Worm (Caenorhabditis elegans) whole organism, L2 larva: ENCODE data around the gene K10D11.4.
A peak's percentile ranks its signal among the peaks of the same experiment; 100 is the strongest.

Experiments used
- C34F6.9 ChIP-seq: fragments of 150-350 bp; optimal IDR thresholded peaks from 2 replicates; lab custom pipeline; 2014; ENCODE audit warnings: missing biosample characterization, missing genetic modification characterization
- F13H6.1 ChIP-seq: sonication (generic microtip); optimal IDR thresholded peaks from 2 replicates; lab custom pipeline; 2016; ENCODE audit warnings: missing genetic modification characterization, missing compliant biosample characterization
- R02D3.7 ChIP-seq: fragments of 150-350 bp; optimal IDR thresholded peaks from 2 replicates; lab custom pipeline; 2014; ENCODE audit warnings: missing biosample characterization, missing genetic modification characterization
- ZK546.5 ChIP-seq: sonication (generic microtip); optimal IDR thresholded peaks from 2 replicates; lab custom pipeline; 2017; ENCODE audit warnings: missing biosample characterization, missing genetic modification characterization
- alr-1 ChIP-seq: fragments of 150-350 bp; optimal IDR thresholded peaks from 2 replicates; lab custom pipeline; 2014; ENCODE audit warnings: missing biosample characterization, missing genetic modification characterization
- ama-1 ChIP-seq: fragments of 150-350 bp; optimal IDR thresholded peaks from 2 replicates; lab custom pipeline; 2018; ENCODE audit warnings: inconsistent platforms
- ceh-16 ChIP-seq: fragments of 150-350 bp; optimal IDR thresholded peaks from 2 replicates; lab custom pipeline; 2014; ENCODE audit warnings: missing biosample characterization, missing genetic modification characterization
- ceh-82 ChIP-seq: fragments of 150-350 bp; optimal IDR thresholded peaks from 2 replicates; lab custom pipeline; 2014; ENCODE audit warnings: missing biosample characterization, missing genetic modification characterization
- crh-2 ChIP-seq: sonication (generic microtip); optimal IDR thresholded peaks from 2 replicates; lab custom pipeline; 2017; ENCODE audit warnings: missing biosample characterization, missing genetic modification characterization
- egl-27 ChIP-seq: sonication (generic microtip); optimal IDR thresholded peaks from 3 replicates; lab custom pipeline; 2017; ENCODE audit warnings: missing biosample characterization, missing genetic modification reagents, missing genetic modification characterization
- elt-1 ChIP-seq: fragments of 150-350 bp; optimal IDR thresholded peaks from 2 replicates; lab custom pipeline; 2014; ENCODE audit warnings: missing biosample characterization, missing genetic modification characterization
- elt-3 ChIP-seq: sonication (generic microtip); optimal IDR thresholded peaks from 2 replicates; lab custom pipeline; 2017; ENCODE audit warnings: missing biosample characterization, missing genetic modification characterization
- fos-1 ChIP-seq: fragments of 150-350 bp; optimal IDR thresholded peaks from 2 replicates; lab custom pipeline; 2014; ENCODE audit warnings: missing biosample characterization, missing genetic modification characterization
- lin-11 ChIP-seq: fragments of 150-350 bp; sonication (generic microtip); optimal IDR thresholded peaks from 2 replicates; lab custom pipeline; 2014; ENCODE audit warnings: missing biosample characterization, missing genetic modification characterization, inconsistent platforms, mixed read lengths
- lin-13 ChIP-seq: fragments of 150-350 bp; optimal IDR thresholded peaks from 2 replicates; lab custom pipeline; 2014; ENCODE audit warnings: missing biosample characterization, missing genetic modification reagents, missing genetic modification characterization
- lsy-2 ChIP-seq, 2 experiments: fragments of 150-350 bp in 1 of 2; sonication (generic microtip) in 1 of 2; optimal IDR thresholded peaks; 2 replicates each; lab custom pipeline; 2014 to 2017; ENCODE audit warnings: missing biosample characterization in 2 of 2, missing genetic modification characterization in 2 of 2
- mbf-1 ChIP-seq: sonication (generic microtip); optimal IDR thresholded peaks from 2 replicates; lab custom pipeline; 2017; ENCODE audit warnings: missing biosample characterization, missing genetic modification characterization
- mdl-1 ChIP-seq, 2 experiments: fragments of 150-350 bp in 1 of 2; sonication (generic microtip) in 1 of 2; optimal IDR thresholded peaks; 2 replicates each; lab custom pipeline; 2017; ENCODE audit warnings: missing biosample characterization in 2 of 2, missing genetic modification characterization in 2 of 2
- nhr-11 ChIP-seq: fragments of 150-350 bp; optimal IDR thresholded peaks from 2 replicates; lab custom pipeline; 2014; ENCODE audit warnings: missing biosample characterization, missing genetic modification characterization
- nhr-129 ChIP-seq: fragments of 150-350 bp; optimal IDR thresholded peaks from 2 replicates; lab custom pipeline; 2014; ENCODE audit warnings: missing biosample characterization, missing genetic modification characterization
- nhr-23 ChIP-seq: fragments of 150-350 bp; optimal IDR thresholded peaks from 2 replicates; lab custom pipeline; 2014; ENCODE audit warnings: missing biosample characterization, missing genetic modification reagents, missing genetic modification characterization
- nhr-237 ChIP-seq: fragments of 150-350 bp; optimal IDR thresholded peaks from 2 replicates; lab custom pipeline; 2014; ENCODE audit warnings: missing biosample characterization, missing genetic modification characterization
- nhr-25 ChIP-seq: fragments of 150-350 bp; sonication (generic microtip); optimal IDR thresholded peaks from 3 replicates; lab custom pipeline; 2014; ENCODE audit warnings: missing biosample characterization, missing genetic modification characterization
- nhr-6 ChIP-seq: fragments of 150-350 bp; optimal IDR thresholded peaks from 2 replicates; lab custom pipeline; 2014; ENCODE audit warnings: missing biosample characterization, missing genetic modification characterization
- peb-1 ChIP-seq: fragments of 150-350 bp; optimal IDR thresholded peaks from 2 replicates; lab custom pipeline; 2014; ENCODE audit warnings: missing biosample characterization, missing genetic modification characterization
- sem-4 ChIP-seq: fragments of 150-350 bp; optimal IDR thresholded peaks from 2 replicates; lab custom pipeline; 2014; ENCODE audit warnings: missing biosample characterization, missing genetic modification reagents, missing genetic modification characterization
- skn-1 ChIP-seq: sonication (generic microtip); optimal IDR thresholded peaks from 2 replicates; lab custom pipeline; 2017; ENCODE audit warnings: missing biosample characterization, missing genetic modification characterization
- sma-3 ChIP-seq: sonication (generic microtip); optimal IDR thresholded peaks from 2 replicates; lab custom pipeline; 2016; ENCODE audit warnings: missing genetic modification reagents, missing genetic modification characterization, missing compliant biosample characterization
- sma-9 ChIP-seq, 2 experiments: fragments of 150-350 bp in 1 of 2; sonication (generic microtip) in 1 of 2; optimal IDR thresholded peaks; 2 replicates each; lab custom pipeline; 2014 to 2016; ENCODE audit warnings: missing genetic modification characterization in 2 of 2, mild to moderate bottlenecking in 1 of 2, missing biosample characterization in 1 of 2, missing compliant biosample characterization in 1 of 2, missing genetic modification reagents in 1 of 2, moderate library complexity in 1 of 2
- snpc-4 ChIP-seq: fragments of 150-350 bp; optimal IDR thresholded peaks from 2 replicates; lab custom pipeline; 2014; ENCODE audit warnings: missing biosample characterization, missing genetic modification characterization
- unc-39 ChIP-seq: fragments of 150-350 bp; optimal IDR thresholded peaks from 2 replicates; lab custom pipeline; 2014; ENCODE audit warnings: missing biosample characterization, missing genetic modification characterization
- unc-55 ChIP-seq: fragments of 150-350 bp; sonication (generic microtip); optimal IDR thresholded peaks from 3 replicates; lab custom pipeline; 2014; ENCODE audit warnings: missing biosample characterization, missing genetic modification reagents, missing genetic modification characterization
- unc-62 ChIP-seq: fragments of 150-350 bp; optimal IDR thresholded peaks from 2 replicates; lab custom pipeline; 2014; ENCODE audit warnings: missing biosample characterization, missing genetic modification reagents, missing genetic modification characterization
- zag-1 ChIP-seq: fragments of 150-350 bp; optimal IDR thresholded peaks from 2 replicates; lab custom pipeline; 2014; ENCODE audit warnings: missing biosample characterization, missing genetic modification characterization
- ztf-1 ChIP-seq: fragments of 200-800 bp; sonication (Bioruptor generic); conservative IDR thresholded peaks from 2 replicates; pipeline ENCODE4 v1.3.6; 2022; ENCODE audit warnings: missing genetic modification characterization, missing compliant biosample characterization
- ztf-4 ChIP-seq: fragments of 150-350 bp; optimal IDR thresholded peaks from 2 replicates; lab custom pipeline; 2014; ENCODE audit warnings: missing biosample characterization, missing genetic modification characterization

The K10D11.4 gene

ce11 chrIV:12965074-12965473 is 29.2 kb downstream of the K10D11.4 start, which contains the start of gene dod-22:
Gene dod-22, plus strand, starts transcription at chrIV:12965374.
- TF ChIP-seq ZK546.5 (tag; lab: Kevin White, UChicago) (no peak), ceh-82 (tag; lab: Kevin White, UChicago) (no peak), sma-9 (GFP tag; optimal IDR thresholded peaks at IDR 0.05; lab: Kevin White, UChicago) (no peak), sma-9 (tag; optimal IDR thresholded peaks at IDR 0.05; lab: Kevin White, UChicago) (no peak), egl-27 (no peak), nhr-23 (tag; lab: Kevin White, UChicago) (no peak), fos-1 (tag; lab: Kevin White, UChicago) (peak; percentile 21)

- no peak for TF ChIP-seq nhr-129
- peak; percentile 56 for TF ChIP-seq fos-1 (tag; lab: Kevin White, UChicago)
- TF ChIP-seq sma-9 (GFP tag; optimal IDR thresholded peaks at IDR 0.05; lab: Kevin White, UChicago): peak; percentile 33
- no peak for TF ChIP-seq sma-9 (tag; optimal IDR thresholded peaks at IDR 0.05; lab: Kevin White, UChicago)
Measured at ce11 chrIV:12964648-12965047, 29.6 kb downstream of the K10D11.4 start.

- TF ChIP-seq skn-1 (tag; lab: Kevin White, UChicago): peak; percentile 43
- no peak for TF ChIP-seq elt-1 (tag; lab: Kevin White, UChicago)
- no peak for TF ChIP-seq unc-39 (tag; lab: Kevin White, UChicago)
- TF ChIP-seq fos-1 (tag; lab: Kevin White, UChicago): peak; percentile 86
- TF ChIP-seq elt-3: no peak
- TF ChIP-seq sma-9 (GFP tag; optimal IDR thresholded peaks at IDR 0.05; lab: Kevin White, UChicago): peak; percentile 25
- no peak for TF ChIP-seq sma-9 (tag; optimal IDR thresholded peaks at IDR 0.05; lab: Kevin White, UChicago)
- TF ChIP-seq snpc-4 (tag; lab: Kevin White, UChicago): no peak
- TF ChIP-seq mbf-1 (tag; lab: Kevin White, UChicago): no peak
- no peak for TF ChIP-seq nhr-129
- no peak for TF ChIP-seq alr-1 (tag; lab: Kevin White, UChicago)
Measured at ce11 chrIV:12962564-12962963, 31.7 kb downstream of the K10D11.4 start, which contains the start of gene F55G11.8. Gene F55G11.8, plus strand, starts transcription at chrIV:12962808.

- no peak for TF ChIP-seq nhr-11 (tag; lab: Kevin White, UChicago)
- no peak for TF ChIP-seq egl-27
- no peak for TF ChIP-seq C34F6.9 (tag; lab: Kevin White, UChicago)
- no peak for TF ChIP-seq R02D3.7 (tag; lab: Kevin White, UChicago)
Measured at ce11 chrIV:12960136-12960535, 34.1 kb downstream of the K10D11.4 start, which contains the start of gene F55G11.7. Gene F55G11.7, plus strand, starts transcription at chrIV:12960436.

- TF ChIP-seq mdl-1 (tag; optimal IDR thresholded peaks at IDR 0.05; lab: Kevin White, UChicago) (no peak), sem-4 (tag; lab: Kevin White, UChicago) (no peak), unc-55 (GFP tag; lab: Kevin White, UChicago) (no peak), fos-1 (tag; lab: Kevin White, UChicago) (no peak), alr-1 (tag; lab: Kevin White, UChicago) (no peak), ceh-16 (tag; lab: Kevin White, UChicago) (no peak), F13H6.1 (no peak), ama-1 (lab: Kevin White, UChicago) (no peak), lin-11 (tag; lab: Kevin White, UChicago) (no peak), elt-1 (tag; lab: Kevin White, UChicago) (no peak), zag-1 (no peak), mbf-1 (tag; lab: Kevin White, UChicago) (no peak)
Measured at ce11 chrIV:12957730-12958129, 36.5 kb downstream of the K10D11.4 start, which contains the start of gene F55G11.6. Gene F55G11.6, plus strand, starts transcription at chrIV:12958030.

ce11 chrIV:12948470-12948869 is 45.8 kb downstream of the K10D11.4 start, which contains the start of gene F55G11.10:
Gene F55G11.10, plus strand, starts transcription at chrIV:12948770.
- no peak for TF ChIP-seq unc-55 (GFP tag; lab: Kevin White, UChicago)
- no peak for TF ChIP-seq peb-1
- TF ChIP-seq nhr-6 (tag; lab: Kevin White, UChicago): no peak
- TF ChIP-seq ztf-4 (tag; lab: Kevin White, UChicago): no peak
- no peak for TF ChIP-seq mbf-1 (tag; lab: Kevin White, UChicago)
- TF ChIP-seq fos-1 (tag; lab: Kevin White, UChicago): no peak
- TF ChIP-seq skn-1 (tag; lab: Kevin White, UChicago): no peak
- TF ChIP-seq nhr-25: no peak
- TF ChIP-seq lsy-2 (tag; optimal IDR thresholded peaks at IDR 0.05; lab: Kevin White, UChicago): no peak
- no peak for TF ChIP-seq ZK546.5 (tag; lab: Kevin White, UChicago)
- no peak for TF ChIP-seq nhr-237 (tag; lab: Kevin White, UChicago)
- TF ChIP-seq lin-13: no peak
- TF ChIP-seq unc-62 (GFP tag; lab: Kevin White, UChicago): no peak
- TF ChIP-seq sma-3: no peak
- no peak for TF ChIP-seq ztf-1
- TF ChIP-seq crh-2 (tag; lab: Kevin White, UChicago): no peak
- TF ChIP-seq lin-11 (tag; lab: Kevin White, UChicago): no peak
